Worm (Caenorhabditis elegans): ENCODE measurements around the gene dhhc-14.

ce11 chrX:8554029-8554428, 2.0 kb downstream of the dhhc-14 start:
- TF ChIP-seq ZK546.5 (tag; optimal IDR thresholded peaks at IDR 0.05) (no peak), nfya-1 (tag; optimal IDR thresholded peaks at IDR 0.05; ENCODE audit: insufficient read depth) (no peak), sea-2 (GFP tag; optimal IDR thresholded peaks at IDR 0.05) (no peak), zag-1 (tag; optimal IDR thresholded peaks at IDR 0.05) (no peak), eor-1 (tag; optimal IDR thresholded peaks at IDR 0.05) (no peak), ama-1 (optimal IDR thresholded peaks at IDR 0.05) (no peak), nhr-11 (tag; optimal IDR thresholded peaks at IDR 0.05) (no peak), nhr-12 (tag; optimal IDR thresholded peaks at IDR 0.05) (no peak), aly-2 (tag; optimal IDR thresholded peaks at IDR 0.05) (no peak), unc-39 (tag; optimal IDR thresholded peaks at IDR 0.05) (no peak)
